Fruit fly (Drosophila melanogaster): Measurements from ENCODE around the gene CG13056.

dm6 chr3L:16362119-16362653, 29.1 kb downstream of the CG13056 start, which contains the start of gene Cpr72Ea:
- TF ChIP-seq psq (optimal IDR thresholded peaks at IDR 0.05) (no peak), Myc (optimal IDR thresholded peaks at IDR 0.05) (no peak), insv (optimal IDR thresholded peaks at IDR 0.05) (no peak), h (optimal IDR thresholded peaks at IDR 0.05) (no peak)
